Fruit fly (Drosophila melanogaster): ENCODE results near the gene aus.

The aus gene

DNA sequence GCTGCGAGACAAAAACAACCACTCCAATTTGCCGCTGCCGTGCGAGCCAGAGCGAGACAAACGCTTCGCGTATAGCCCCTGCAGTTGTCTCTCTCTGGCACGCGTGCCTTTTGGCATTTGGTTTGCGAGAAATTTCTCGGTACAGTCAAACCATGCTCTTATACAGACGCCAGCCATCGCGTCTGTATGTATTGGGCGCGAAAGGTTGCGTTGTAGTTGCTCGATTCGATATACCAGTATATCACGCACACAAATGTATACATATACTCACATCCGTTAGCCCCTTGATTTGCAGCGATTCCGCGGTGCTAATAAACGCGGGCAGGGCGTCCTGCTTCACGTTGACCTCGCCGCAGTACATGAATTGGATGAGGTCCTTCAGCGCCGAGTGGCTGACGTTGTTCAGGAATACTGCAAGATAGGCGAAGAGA, 26.9 kb upstream of the aus start (continued):
- TF ChIP-seq ind (GFP tag; optimal IDR thresholded peaks at IDR 0.05) = no peak
- no peak for TF ChIP-seq CG11093 (GFP tag; IDR thresholded peaks at IDR 0.05)
- TF ChIP-seq NC2α (GFP tag; optimal IDR thresholded peaks at IDR 0.05) = no peak
- TF ChIP-seq CG32772 (GFP tag; IDR thresholded peaks at IDR 0.05) = no peak
- no peak for TF ChIP-seq CG8089 (GFP tag; optimal IDR thresholded peaks at IDR 0.05)
- TF ChIP-seq CG10267 (tag; optimal IDR thresholded peaks at IDR 0.05) = peak; percentile 25
- peak in 1 of 2 experiments; percentile 26 for TF ChIP-seq Pdp1 (GFP tag; optimal IDR thresholded peaks at IDR 0.05)
- no peak for TF ChIP-seq Atf-2 (GFP tag; optimal IDR thresholded peaks at IDR 0.05)
- TF ChIP-seq Max (GFP tag; optimal IDR thresholded peaks at IDR 0.05) = peak; percentile 57
- no peak for TF ChIP-seq zen (tag; optimal IDR thresholded peaks at IDR 0.05)
- no peak for TF ChIP-seq CG7745 (tag; optimal IDR thresholded peaks at IDR 0.05)
- TF ChIP-seq mam (GFP tag; optimal IDR thresholded peaks at IDR 0.05) = no peak
- peak; percentile 43 for TF ChIP-seq B-H2 (GFP tag; optimal IDR thresholded peaks at IDR 0.05)
- TF ChIP-seq HLHmδ (GFP tag; optimal IDR thresholded peaks at IDR 0.05) = peak; percentile 65
- no peak for TF ChIP-seq Tbp (GFP tag; optimal IDR thresholded peaks at IDR 0.05)
- no peak for TF ChIP-seq Doc2 (GFP tag; IDR thresholded peaks at IDR 0.05)
- TF ChIP-seq CG17328 (GFP tag; IDR thresholded peaks at IDR 0.05) = peak; percentile 42; the same call in 1 of the 2 replicates
- no peak for TF ChIP-seq twi (tag; optimal IDR thresholded peaks at IDR 0.05)
- no peak for TF ChIP-seq CG30403 (GFP tag; optimal IDR thresholded peaks at IDR 0.05)
- no peak for TF ChIP-seq CG4282 (GFP tag; optimal IDR thresholded peaks at IDR 0.05)
- TF ChIP-seq ken (GFP tag; IDR thresholded peaks at IDR 0.05) = no peak
- TF ChIP-seq Eip74EF (GFP tag; optimal IDR thresholded peaks at IDR 0.05) = no peak
- no peak for TF ChIP-seq chm (GFP tag; IDR thresholded peaks at IDR 0.05)
- TF ChIP-seq Lhr (GFP tag; optimal IDR thresholded peaks at IDR 0.05) = no peak
- no peak for TF ChIP-seq inv (GFP tag; IDR thresholded peaks at IDR 0.05; ENCODE audit: partially characterized antibody)
- TF ChIP-seq CG13894 (tag; optimal IDR thresholded peaks at IDR 0.05) = peak; percentile 79
- peak; percentile 36 for TF ChIP-seq CG12299 (tag; optimal IDR thresholded peaks at IDR 0.05)
- no peak for TF ChIP-seq chif (GFP tag; optimal IDR thresholded peaks at IDR 0.05)
- TF ChIP-seq cas (GFP tag; IDR thresholded peaks at IDR 0.05) = no peak
- TF ChIP-seq CG5180 (GFP tag; optimal IDR thresholded peaks at IDR 0.05) = peak; percentile 87
- peak; percentile 54; the same call in 1 of the 2 replicates for TF ChIP-seq CG32532 (GFP tag; IDR thresholded peaks at IDR 0.05)
- TF ChIP-seq psq (GFP tag; optimal IDR thresholded peaks at IDR 0.05) = no peak
- TF ChIP-seq CG9727 (GFP tag; optimal IDR thresholded peaks at IDR 0.05) = no peak
- TF ChIP-seq dpn (GFP tag; optimal IDR thresholded peaks at IDR 0.05) = peak in 1 of 2 experiments; percentile 11
- no peak; the same call in 2 of the 3 replicates for TF ChIP-seq zen2 (GFP tag; IDR thresholded peaks at IDR 0.05; ENCODE audit: partially characterized antibody)
- peak; percentile 20 for TF ChIP-seq CG17568 (GFP tag; optimal IDR thresholded peaks at IDR 0.05)
- no peak for TF ChIP-seq kay (GFP tag; optimal IDR thresholded peaks at IDR 0.05)
- TF ChIP-seq Med (GFP tag) = peak; percentile 83
- TF ChIP-seq crp (GFP tag; optimal IDR thresholded peaks at IDR 0.05) = no peak
- TF ChIP-seq Antp (GFP tag; optimal IDR thresholded peaks at IDR 0.05) = no peak
- no peak for TF ChIP-seq CG3726 (GFP tag; IDR thresholded peaks at IDR 0.05)
- no peak for TF ChIP-seq schlank (tag; optimal IDR thresholded peaks at IDR 0.05)
- no peak for TF ChIP-seq al (GFP tag; IDR thresholded peaks at IDR 0.05)
- no peak for TF ChIP-seq D19B (GFP tag; optimal IDR thresholded peaks at IDR 0.05)
- no peak for TF ChIP-seq CG12155 (GFP tag; optimal IDR thresholded peaks at IDR 0.05)
- no peak for TF ChIP-seq tap (tag; optimal IDR thresholded peaks at IDR 0.05)
- no peak for TF ChIP-seq salm (tag; optimal IDR thresholded peaks at IDR 0.05)
- TF ChIP-seq Meics (GFP tag; optimal IDR thresholded peaks at IDR 0.05) = no peak
- TF ChIP-seq CG11723 (GFP tag; optimal IDR thresholded peaks at IDR 0.05) = peak; percentile 71
- TF ChIP-seq ttk (GFP tag; IDR thresholded peaks at IDR 0.05) = no peak
- no peak for TF ChIP-seq CG8281 (tag; optimal IDR thresholded peaks at IDR 0.05)

Data from whole organism, embryonic.